Fruit fly (Drosophila melanogaster) whole organism, pupa: ENCODE data around the gene CG42650.

Experiments
- CG12605 ChIP-seq: fragments of 200-800 bp; sonication (Bioruptor generic); IDR thresholded peaks from 2 replicates; pipeline ENCODE4 v1.3.6; 2022; ENCODE audit warnings: missing biosample characterization, missing genetic modification characterization
- CG13204 ChIP-seq: fragments of 200-800 bp; sonication (Bioruptor generic); optimal IDR thresholded peaks from 2 replicates; lab custom pipeline; 2018; ENCODE audit warnings: missing biosample characterization, mild to moderate bottlenecking, missing genetic modification characterization, moderate library complexity
- CG14655 ChIP-seq: fragments of 200-800 bp; sonication (Bioruptor generic); optimal IDR thresholded peaks from 3 replicates; lab custom pipeline; 2017; ENCODE audit warnings: mild to moderate bottlenecking, missing biosample characterization, missing genetic modification reagents, missing genetic modification characterization
- CG34367 ChIP-seq: fragments of 200-800 bp; sonication (Bioruptor generic); optimal IDR thresholded peaks from 2 replicates; lab custom pipeline; 2018; ENCODE audit warnings: missing biosample characterization, mild to moderate bottlenecking, missing genetic modification characterization
- CG4496 ChIP-seq: fragments of 200-800 bp; sonication (Bioruptor generic); IDR thresholded peaks from 3 replicates; pipeline ENCODE4 v1.3.6; 2022; ENCODE audit warnings: missing biosample characterization, missing genetic modification characterization
- CG8159 ChIP-seq: fragments of 200-800 bp; sonication (Bioruptor generic); optimal IDR thresholded peaks from 3 replicates; lab custom pipeline; 2018; ENCODE audit warnings: missing biosample characterization, mild to moderate bottlenecking, missing genetic modification characterization, moderate library complexity
- EcR ChIP-seq: fragments of 200-800 bp; sonication (Bioruptor generic); optimal IDR thresholded peaks from 3 replicates; lab custom pipeline; 2019; ENCODE audit warnings: missing biosample characterization, missing genetic modification characterization, mild to moderate bottlenecking, moderate library complexity, missing genetic modification reagents
- Ets98B ChIP-seq: fragments of 200-800 bp; sonication (Bioruptor generic); IDR thresholded peaks from 2 replicates; pipeline ENCODE4 v1.3.6; 2022; ENCODE audit warnings: missing biosample characterization, missing genetic modification characterization
- Pif1A ChIP-seq: fragments of 200-800 bp; sonication (Bioruptor generic); optimal IDR thresholded peaks from 3 replicates; lab custom pipeline; 2016; ENCODE audit warnings: missing biosample characterization, missing genetic modification characterization
- Snoo ChIP-seq: fragments of 200-800 bp; sonication (Bioruptor generic); optimal IDR thresholded peaks from 3 replicates; lab custom pipeline; 2017; ENCODE audit warnings: missing biosample characterization, mild to moderate bottlenecking, missing genetic modification characterization, inconsistent platforms
- fd96Ca ChIP-seq: fragments of 200-800 bp; sonication (Bioruptor generic); IDR thresholded peaks from 3 replicates; pipeline ENCODE4 v1.3.6; 2022; ENCODE audit warnings: missing biosample characterization, missing genetic modification characterization
- gl ChIP-seq: fragments of 200-800 bp; sonication (Bioruptor generic); optimal IDR thresholded peaks from 2 replicates; lab custom pipeline; 2018; ENCODE audit warnings: missing biosample characterization, mild to moderate bottlenecking, missing genetic modification characterization

DNA sequence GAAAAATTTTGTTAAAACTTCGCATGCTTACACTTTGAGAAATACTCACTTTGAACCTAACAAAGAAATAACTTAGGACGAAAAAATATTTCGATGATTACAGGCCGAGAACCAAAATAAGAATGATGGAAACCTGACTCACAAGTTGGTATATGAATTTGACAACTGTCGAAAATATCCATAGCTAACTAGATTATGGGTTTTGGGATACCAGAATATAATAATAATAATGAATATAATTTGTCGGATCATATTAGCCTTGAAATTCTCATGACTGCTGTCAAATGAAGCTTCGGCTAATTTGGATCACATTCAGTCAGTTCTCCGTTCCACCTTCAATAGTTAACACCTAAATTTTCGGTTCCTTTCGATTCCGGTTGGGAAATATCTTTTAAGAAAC is 25.7 kb upstream of the CG42650 start, which contains the start of the genes Mst84Db and Mst84Da:
- no peak for TF ChIP-seq Snoo (tag; lab: Kevin White, UChicago)
- no peak for TF ChIP-seq CG34367
- no peak for TF ChIP-seq CG14655
- no peak for TF ChIP-seq Ets98B (GFP tag; lab: Robert Waterston, UW)
- TF ChIP-seq fd96Ca (GFP tag; lab: Robert Waterston, UW): no peak
- no peak for TF ChIP-seq Pif1A (GFP tag; lab: Kevin White, UChicago)
- TF ChIP-seq EcR: no peak
- no peak for TF ChIP-seq gl (tag; lab: Kevin White, UChicago)
- no peak for TF ChIP-seq CG12605
- no peak for TF ChIP-seq CG4496 (GFP tag; lab: Robert Waterston, UW)
- no peak for TF ChIP-seq CG8159
- no peak for TF ChIP-seq CG13204 (GFP tag; lab: Kevin White, UChicago)
